Worm (Caenorhabditis elegans): ENCODE measurements around the gene gtf-2H3.

DNA sequence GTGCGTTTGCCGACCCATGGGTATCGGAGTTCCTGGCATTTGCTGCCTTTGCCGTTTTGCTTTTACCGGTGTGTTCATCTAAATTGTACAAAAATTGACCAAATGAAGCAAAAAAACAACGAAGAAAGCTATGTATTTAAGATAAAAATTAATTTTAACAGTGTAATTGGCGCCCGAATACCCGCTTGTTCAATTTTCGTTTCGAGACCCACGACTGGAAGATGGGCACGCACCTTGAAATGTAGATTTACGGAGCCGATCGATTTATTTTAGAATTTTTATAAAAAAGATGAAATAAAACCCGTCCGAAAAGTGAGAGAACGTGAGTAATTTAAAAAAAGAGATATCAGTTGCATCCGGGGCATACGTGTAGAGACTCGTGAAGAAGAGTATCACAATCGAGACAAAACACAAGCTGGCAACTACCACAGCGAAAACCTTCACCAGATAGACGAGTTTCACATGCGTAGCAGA lies 31.4 kb downstream of the gtf-2H3 start, which contains the start of gene hal-2:
- TF ChIP-seq snpc-4 (tag; optimal IDR thresholded peaks at IDR 0.05) (no peak), fos-1 (tag; optimal IDR thresholded peaks at IDR 0.05) (no peak), egl-27 (tag; optimal IDR thresholded peaks at IDR 0.05) (no peak), nhr-77 (tag; optimal IDR thresholded peaks at IDR 0.05) (no peak), zag-1 (tag; optimal IDR thresholded peaks at IDR 0.05) (no peak), ZK546.5 (tag; optimal IDR thresholded peaks at IDR 0.05) (no peak), nhr-12 (tag; optimal IDR thresholded peaks at IDR 0.05) (no peak), lin-39 (tag; optimal IDR thresholded peaks at IDR 0.05) (no peak), peb-1 (tag; optimal IDR thresholded peaks at IDR 0.05) (no peak), lin-13 (GFP tag; optimal IDR thresholded peaks at IDR 0.05) (no peak), nhr-11 (tag; optimal IDR thresholded peaks at IDR 0.05) (no peak), nhr-237 (tag; optimal IDR thresholded peaks at IDR 0.05) (no peak)
